Worm (Caenorhabditis elegans) whole organism, young adult: Measurements from ENCODE around the gene B0495.7.

Source experiments
- B0019.2 ChIP-seq: fragments of 200-800 bp; sonication (Bioruptor generic); conservative IDR thresholded peaks from 2 replicates; pipeline ENCODE4 v1.3.6; 2022; ENCODE audit warnings: missing genetic modification reagents, missing genetic modification characterization, missing compliant biosample characterization
- B0261.1 ChIP-seq: sonication (generic microtip); optimal IDR thresholded peaks from 2 replicates; lab custom pipeline; 2016; ENCODE audit warnings: mild to moderate bottlenecking, missing genetic modification characterization, moderate library complexity, missing compliant biosample characterization
- C06A6.2 ChIP-seq: fragments of 200-800 bp; sonication (Bioruptor generic); conservative IDR thresholded peaks from 2 replicates; pipeline ENCODE4 v1.3.6; 2022; ENCODE audit warnings: missing genetic modification characterization, missing compliant biosample characterization
- F23B12.7 ChIP-seq: sonication (generic microtip); optimal IDR thresholded peaks from 2 replicates; lab custom pipeline; 2017; ENCODE audit warnings: missing genetic modification characterization, mild to moderate bottlenecking, missing compliant biosample characterization, antibody characterized with exemption, moderate library complexity; ENCODE audit not compliant: insufficient read depth
- F57A8.1 ChIP-seq: fragments of 200-800 bp; sonication (Bioruptor generic); optimal IDR thresholded peaks from 2 replicates; lab custom pipeline; 2018; ENCODE audit warnings: mild to moderate bottlenecking, missing genetic modification characterization, moderate library complexity, missing compliant biosample characterization
- Y79H2A.3 ChIP-seq: fragments of 200-800 bp; sonication (Bioruptor generic); conservative IDR thresholded peaks from 2 replicates; pipeline ENCODE4 v1.3.6; 2022; ENCODE audit warnings: missing genetic modification reagents, missing genetic modification characterization, missing compliant biosample characterization
- ama-1 ChIP-seq, 3 experiments: fragments of 150-350 bp in 1 of 3; sonication (generic microtip) in 2 of 3; optimal IDR thresholded peaks; 2 replicates each; lab custom pipeline; 2014 to 2018; ENCODE audit warnings: missing biosample characterization in 2 of 3, missing genetic modification characterization in 2 of 3, missing genetic modification reagents in 2 of 3
- cebp-1 ChIP-seq, 2 experiments: fragments of 200-800 bp in 1 of 2; sonication (Bioruptor generic) in 1 of 2; sonication (generic microtip) in 1 of 2; IDR thresholded peaks in 1 of 2; optimal IDR thresholded peaks in 1 of 2; 2 replicates each; pipeline versions ENCODE4 v1.3.6 to Lab custom; 2017 to 2022; ENCODE audit warnings: missing compliant biosample characterization in 2 of 2, missing genetic modification characterization in 2 of 2, mild to moderate bottlenecking in 1 of 2, missing genetic modification reagents in 1 of 2, moderate library complexity in 1 of 2
- ceh-40 ChIP-seq: fragments of 200-800 bp; sonication (Bioruptor generic); IDR thresholded peaks from 2 replicates; pipeline ENCODE4 v1.3.6; 2022; ENCODE audit warnings: missing genetic modification characterization, missing compliant biosample characterization
- ceh-79 ChIP-seq: sonication (generic microtip); optimal IDR thresholded peaks from 2 replicates; lab custom pipeline; 2017; ENCODE audit warnings: mild to moderate bottlenecking, missing genetic modification characterization, missing compliant biosample characterization
- ceh-91 ChIP-seq: fragments of 200-800 bp; sonication (Bioruptor generic); IDR thresholded peaks from 2 replicates; pipeline ENCODE4 v1.3.6; 2022; ENCODE audit warnings: missing genetic modification reagents, missing genetic modification characterization, missing compliant biosample characterization
- chd-7 ChIP-seq: sonication (generic microtip); optimal IDR thresholded peaks from 2 replicates; lab custom pipeline; 2016; ENCODE audit warnings: mild to moderate bottlenecking, missing genetic modification characterization, moderate library complexity, missing compliant biosample characterization
- die-1 ChIP-seq: sonication (generic microtip); optimal IDR thresholded peaks from 2 replicates; lab custom pipeline; 2016; ENCODE audit warnings: missing genotype, mild to moderate bottlenecking, missing genetic modification characterization, missing compliant biosample characterization
- dpff-1 ChIP-seq: sonication (generic microtip); optimal IDR thresholded peaks from 2 replicates; lab custom pipeline; 2017; ENCODE audit warnings: mild to moderate bottlenecking, missing genetic modification characterization, missing compliant biosample characterization
- egl-18 ChIP-seq: fragments of 200-800 bp; sonication (Bioruptor generic); IDR thresholded peaks from 2 replicates; pipeline ENCODE4 v1.3.6; 2022; ENCODE audit warnings: missing genetic modification reagents, missing genetic modification characterization, missing compliant biosample characterization
- egl-44 ChIP-seq: fragments of 200-800 bp; sonication (Bioruptor generic); IDR thresholded peaks from 2 replicates; pipeline ENCODE4 v1.3.6; 2022; ENCODE audit warnings: missing genetic modification reagents, missing genetic modification characterization, missing compliant biosample characterization
- ets-4 ChIP-seq: fragments of 200-800 bp; sonication (Bioruptor generic); optimal IDR thresholded peaks from 2 replicates; lab custom pipeline; 2018; ENCODE audit warnings: mild to moderate bottlenecking, missing genetic modification characterization, missing compliant biosample characterization
- hmg-20 ChIP-seq: fragments of 200-800 bp; sonication (Bioruptor generic); IDR thresholded peaks from 2 replicates; pipeline ENCODE4 v1.3.6; 2022; ENCODE audit warnings: missing genetic modification reagents, missing genetic modification characterization, missing compliant biosample characterization
- lin-35 ChIP-seq, 3 experiments: fragments of 150-350 bp in 2 of 3; sonication (generic microtip) in 1 of 3; optimal IDR thresholded peaks; 2 replicates each; lab custom pipeline; 2014 to 2018; ENCODE audit warnings: missing biosample characterization in 3 of 3, missing genetic modification characterization in 3 of 3, missing genetic modification reagents in 3 of 3
- lin-54 ChIP-seq: fragments of 200-800 bp; sonication (Bioruptor generic); optimal IDR thresholded peaks from 2 replicates; lab custom pipeline; 2018; ENCODE audit warnings: mild to moderate bottlenecking, missing genetic modification characterization, missing compliant biosample characterization
- lir-1 ChIP-seq: fragments of 200-800 bp; sonication (Bioruptor generic); conservative IDR thresholded peaks from 2 replicates; pipeline ENCODE4 v1.3.6; 2022; ENCODE audit warnings: missing genetic modification reagents, missing genetic modification characterization, missing compliant biosample characterization
- lsy-27 ChIP-seq: sonication (generic microtip); optimal IDR thresholded peaks from 2 replicates; lab custom pipeline; 2017; ENCODE audit warnings: missing genetic modification characterization, mild to moderate bottlenecking, missing compliant biosample characterization, antibody characterized with exemption, missing genotype, borderline replicate concordance; ENCODE audit not compliant: insufficient read depth
- mel-28 ChIP-seq: sonication (generic microtip); optimal IDR thresholded peaks from 2 replicates; lab custom pipeline; 2016; ENCODE audit warnings: borderline replicate concordance, mild to moderate bottlenecking, missing genetic modification characterization, missing compliant biosample characterization
- mxl-1 ChIP-seq: sonication (generic microtip); optimal IDR thresholded peaks from 2 replicates; lab custom pipeline; 2016; ENCODE audit warnings: missing genetic modification characterization, missing compliant biosample characterization
- nfya-2 ChIP-seq: fragments of 200-800 bp; sonication (Bioruptor generic); IDR thresholded peaks from 2 replicates; pipeline ENCODE4 v1.3.6; 2022; ENCODE audit warnings: missing genetic modification reagents, missing genetic modification characterization, missing compliant biosample characterization
- nhr-179 ChIP-seq: sonication (generic microtip); optimal IDR thresholded peaks from 2 replicates; lab custom pipeline; 2016; ENCODE audit warnings: mild to moderate bottlenecking, missing genetic modification characterization, missing compliant biosample characterization
- nhr-90 ChIP-seq: sonication (generic microtip); optimal IDR thresholded peaks from 2 replicates; lab custom pipeline; 2016; ENCODE audit warnings: missing genotype, mild to moderate bottlenecking, missing genetic modification characterization, missing compliant biosample characterization
- pbrm-1 ChIP-seq: fragments of 200-800 bp; sonication (Bioruptor generic); IDR thresholded peaks from 2 replicates; pipeline ENCODE4 v1.3.6; 2022; ENCODE audit warnings: missing genetic modification reagents, missing genetic modification characterization, missing compliant biosample characterization
- rec-8 ChIP-seq, 2 experiments: sonication (generic microtip); optimal IDR thresholded peaks; 2 replicates each; lab custom pipeline; 2016; ENCODE audit warnings: mild to moderate bottlenecking in 2 of 2, missing genetic modification characterization in 2 of 2, missing genetic modification reagents in 2 of 2, missing genotype in 2 of 2, missing biosample characterization in 1 of 2, missing compliant biosample characterization in 1 of 2, moderate library complexity in 1 of 2
- tlf-1 ChIP-seq: fragments of 200-800 bp; sonication (Bioruptor generic); optimal IDR thresholded peaks from 2 replicates; lab custom pipeline; 2018; ENCODE audit warnings: mild to moderate bottlenecking, missing genetic modification characterization, missing compliant biosample characterization
- unc-130 ChIP-seq: sonication (generic microtip); optimal IDR thresholded peaks from 2 replicates; lab custom pipeline; 2016; ENCODE audit warnings: missing genetic modification reagents, missing genetic modification characterization, missing compliant biosample characterization
- xnd-1 ChIP-seq: sonication (generic microtip); optimal IDR thresholded peaks from 2 replicates; lab custom pipeline; 2016; ENCODE audit warnings: missing genotype, missing genetic modification reagents, missing genetic modification characterization, missing compliant biosample characterization
- zfh-2 ChIP-seq: fragments of 200-800 bp; sonication (Bioruptor generic); conservative IDR thresholded peaks from 2 replicates; pipeline ENCODE4 v1.3.6; 2022; ENCODE audit warnings: missing genetic modification reagents, missing genetic modification characterization, missing compliant biosample characterization
- ztf-22 ChIP-seq: fragments of 200-800 bp; sonication (Bioruptor generic); optimal IDR thresholded peaks from 2 replicates; lab custom pipeline; 2018; ENCODE audit warnings: mild to moderate bottlenecking, missing genetic modification characterization, moderate library complexity, missing compliant biosample characterization
- ztf-28 ChIP-seq: fragments of 200-800 bp; sonication (Bioruptor generic); IDR thresholded peaks from 2 replicates; pipeline ENCODE4 v1.3.6; 2022; ENCODE audit warnings: missing genetic modification reagents, missing genetic modification characterization, missing compliant biosample characterization
- ztf-3 ChIP-seq: fragments of 200-800 bp; sonication (Bioruptor generic); optimal IDR thresholded peaks from 2 replicates; lab custom pipeline; 2018; ENCODE audit warnings: mild to moderate bottlenecking, missing genetic modification characterization, missing compliant biosample characterization
- ztf-6 ChIP-seq: fragments of 200-800 bp; sonication (Bioruptor generic); IDR thresholded peaks from 2 replicates; pipeline ENCODE4 v1.3.6; 2022; ENCODE audit warnings: missing genetic modification reagents, missing genetic modification characterization, missing compliant biosample characterization

Gene B0495.7

ce11 chrII:7716112-7716511 is 11.1 kb upstream of the B0495.7 start:
- TF ChIP-seq ztf-3 (GFP tag; lab: Kevin White, UChicago) (no peak), mel-28 (tag; lab: Kevin White, UChicago) (no peak), nhr-90 (tag; lab: Kevin White, UChicago) (no peak), chd-7 (tag; lab: Kevin White, UChicago) (no peak), B0261.1 (tag; lab: Kevin White, UChicago) (no peak), cebp-1 (GFP tag; IDR thresholded peaks at IDR 0.05; lab: Robert Waterston, UW) (no peak), cebp-1 (tag; optimal IDR thresholded peaks at IDR 0.05; lab: Kevin White, UChicago) (no peak), die-1 (tag; lab: Kevin White, UChicago) (no peak)

DNA sequence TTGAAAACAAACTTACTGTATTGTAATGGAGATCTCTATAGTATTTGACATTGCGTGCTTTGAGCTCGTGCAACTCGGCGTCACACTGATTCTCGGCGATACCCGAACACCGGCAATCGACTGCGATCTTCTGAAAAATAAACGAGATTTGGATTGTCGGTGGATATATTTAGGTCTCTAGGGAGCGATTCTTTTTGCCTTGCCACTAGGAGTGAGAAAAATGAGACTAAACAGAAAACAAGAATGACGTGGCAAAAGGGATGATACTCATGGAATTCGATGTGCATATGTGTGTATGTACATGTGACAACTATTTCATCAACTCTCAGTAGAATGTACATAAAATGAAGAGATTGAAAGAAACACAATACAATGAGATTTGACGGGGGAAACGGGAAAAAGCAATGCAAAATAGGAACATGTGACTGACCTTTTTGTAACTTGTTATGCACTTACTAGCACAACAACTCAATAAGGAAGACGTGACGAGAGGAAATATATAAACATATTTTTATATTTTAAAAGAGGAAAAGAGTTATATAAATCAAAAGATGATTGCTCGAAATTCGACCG is 9.7 kb upstream of the B0495.7 start:
- TF ChIP-seq C06A6.2 (GFP tag; lab: Robert Waterston, UW) (no peak), ama-1 (optimal IDR thresholded peaks at IDR 0.05; lab: Kevin White, UChicago) (no peak), ama-1 (GFP tag; optimal IDR thresholded peaks at IDR 0.05; lab: Kevin White, UChicago) (no peak), cebp-1 (GFP tag; IDR thresholded peaks at IDR 0.05; lab: Robert Waterston, UW) (no peak), cebp-1 (tag; optimal IDR thresholded peaks at IDR 0.05; lab: Kevin White, UChicago) (peak; percentile 45), lsy-27 (no peak), dpff-1 (tag; lab: Kevin White, UChicago) (no peak), ceh-40 (GFP tag; lab: Robert Waterston, UW) (no peak), F57A8.1 (GFP tag; lab: Kevin White, UChicago) (no peak), nhr-90 (tag; lab: Kevin White, UChicago) (no peak), lin-35 (GFP tag; optimal IDR thresholded peaks at IDR 0.05; lab: Kevin White, UChicago) (peak in 1 of 3 experiments; percentile 26), tlf-1 (GFP tag; lab: Kevin White, UChicago) (no peak), mel-28 (tag; lab: Kevin White, UChicago) (no peak), egl-18 (GFP tag; lab: Robert Waterston, UW) (no peak), nfya-2 (GFP tag; lab: Robert Waterston, UW) (no peak), Y79H2A.3 (no peak)

ce11 chrII:7709301-7709754 is 4.3 kb upstream of the B0495.7 start, which contains the start of gene sre-1:
Gene sre-1, plus strand, starts transcription at chrII:7709704.
- TF ChIP-seq mxl-1 (no peak), egl-44 (GFP tag; lab: Robert Waterston, UW) (no peak), nhr-179 (tag; lab: Kevin White, UChicago) (no peak), ztf-22 (no peak), B0019.2 (GFP tag; lab: Robert Waterston, UW) (no peak), ets-4 (GFP tag; lab: Kevin White, UChicago) (no peak), F23B12.7 (no peak), lin-54 (GFP tag; lab: Kevin White, UChicago) (no peak), hmg-20 (GFP tag; lab: Robert Waterston, UW) (no peak), zfh-2 (GFP tag; lab: Robert Waterston, UW) (no peak), unc-130 (GFP tag; lab: Kevin White, UChicago) (no peak), rec-8 (tag; optimal IDR thresholded peaks at IDR 0.05; lab: Kevin White, UChicago) (no peak), ceh-79 (tag; lab: Kevin White, UChicago) (no peak), lir-1 (no peak), ceh-91 (GFP tag; lab: Robert Waterston, UW) (no peak), pbrm-1 (GFP tag; lab: Robert Waterston, UW) (no peak), nhr-90 (tag; lab: Kevin White, UChicago) (no peak), ztf-6 (no peak), xnd-1 (no peak), ztf-28 (GFP tag; lab: Robert Waterston, UW) (no peak)
